Fruit fly (Drosophila melanogaster): ENCODE results near the gene Atg4b.

Atg4b gene

DNA sequence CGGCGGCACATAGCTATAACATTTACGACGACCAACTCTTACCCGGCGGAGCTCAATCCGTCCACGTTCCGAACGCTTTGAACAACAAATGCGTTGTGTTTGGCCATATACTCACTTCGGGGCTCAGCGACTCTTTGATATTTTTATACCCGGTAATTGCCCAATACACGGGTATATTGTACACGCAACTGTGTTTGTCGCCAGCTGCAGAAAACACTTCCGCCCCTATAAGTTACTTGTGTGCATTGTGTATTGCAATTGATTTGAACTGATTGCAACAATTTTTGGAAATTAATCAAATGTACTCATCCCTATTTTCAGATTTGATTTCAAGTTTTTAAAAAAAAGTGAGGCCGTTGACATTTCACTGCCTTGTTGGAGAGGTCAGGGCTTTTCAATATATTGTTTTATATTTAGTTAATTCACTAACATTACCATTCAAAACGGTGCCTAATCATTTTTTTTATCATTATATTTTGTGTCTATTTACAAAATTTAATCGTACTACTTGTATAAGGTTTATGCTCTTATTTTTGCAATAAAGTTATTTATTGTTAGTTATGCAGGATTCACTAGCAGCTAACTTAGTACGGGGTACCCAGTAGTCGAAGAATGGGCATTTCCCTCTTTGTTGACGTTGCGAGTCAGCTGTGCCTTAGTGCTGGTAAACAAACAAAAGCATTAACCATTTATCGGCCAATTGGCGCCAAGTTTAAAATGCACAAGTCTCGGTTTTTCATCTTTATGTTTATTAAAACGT is 13.6 kb downstream of the Atg4b start, which contains the start of gene Nagk (continued):
- TF ChIP-seq CG2875 (GFP tag; optimal IDR thresholded peaks at IDR 0.05): peak; percentile 27
- no peak for TF ChIP-seq CG3995 (GFP tag; optimal IDR thresholded peaks at IDR 0.05)
- TF ChIP-seq sens-2 (GFP tag; IDR thresholded peaks at IDR 0.05): no peak
- no peak for TF ChIP-seq CG13123 (GFP tag; optimal IDR thresholded peaks at IDR 0.05)
- TF ChIP-seq CG9817 (tag; optimal IDR thresholded peaks at IDR 0.05): peak; percentile 47
- peak; percentile 64 for TF ChIP-seq Sox102F (GFP tag; optimal IDR thresholded peaks at IDR 0.05)
- no peak for TF ChIP-seq CG8290 (GFP tag; optimal IDR thresholded peaks at IDR 0.05)
- peak in 1 of 2 experiments; percentile 80 for TF ChIP-seq CG8290 (tag; optimal IDR thresholded peaks at IDR 0.05)
- peak; percentile 5; the same call in 1 of the 3 replicates for TF ChIP-seq Mrtf (GFP tag; IDR thresholded peaks at IDR 0.05)
- TF ChIP-seq CG10462 (GFP tag; optimal IDR thresholded peaks at IDR 0.05): no peak
- peak; percentile 43 for TF ChIP-seq B-H2 (GFP tag; optimal IDR thresholded peaks at IDR 0.05)
- no peak for TF ChIP-seq bowl (GFP tag; IDR thresholded peaks at IDR 0.05)
- TF ChIP-seq CG14860 (GFP tag; IDR thresholded peaks at IDR 0.05; ENCODE audit: partially characterized antibody): no peak
- peak; percentile 45; the same call in 1 of the 2 replicates for TF ChIP-seq CG6689 (GFP tag; IDR thresholded peaks at IDR 0.05)
- peak; percentile 38 for TF ChIP-seq CG10654 (GFP tag; optimal IDR thresholded peaks at IDR 0.05)
- TF ChIP-seq ro (GFP tag; IDR thresholded peaks at IDR 0.05): no peak
- peak; percentile 44 for TF ChIP-seq MBD-R2 (GFP tag; IDR thresholded peaks at IDR 0.05)
- TF ChIP-seq B-H1 (GFP tag; IDR thresholded peaks at IDR 0.05): 0 out of 3 replicates have a peak, but pooled peaks have one; percentile 19
- peak; percentile 34 for TF ChIP-seq dmrt11E (tag; optimal IDR thresholded peaks at IDR 0.05)
- no peak for TF ChIP-seq gce (GFP tag; IDR thresholded peaks at IDR 0.05)
- peak; percentile 13 to 68 for TF ChIP-seq Hr51 (GFP tag; optimal IDR thresholded peaks at IDR 0.05)
- TF ChIP-seq Bteb2 (GFP tag; optimal IDR thresholded peaks at IDR 0.05): peak; percentile 50
- peak; percentile 1 for TF ChIP-seq CG30431 (GFP tag; optimal IDR thresholded peaks at IDR 0.05)
- no peak for TF ChIP-seq CG12236 (GFP tag; optimal IDR thresholded peaks at IDR 0.05)
- TF ChIP-seq CG4360 (GFP tag; IDR thresholded peaks at IDR 0.05): no peak
- TF ChIP-seq Ada2b (GFP tag; IDR thresholded peaks at IDR 0.05): 0 out of 2 replicates have a peak, but pooled peaks have one; percentile 9
- TF ChIP-seq tll (GFP tag; optimal IDR thresholded peaks at IDR 0.05): peak in 1 of 2 experiments; percentile 2
- no peak for TF ChIP-seq Oaz (GFP tag; IDR thresholded peaks at IDR 0.05)
- TF ChIP-seq chm (GFP tag; IDR thresholded peaks at IDR 0.05): peak; percentile 19; the same call in 1 of the 2 replicates
- no peak for TF ChIP-seq sim (GFP tag; IDR thresholded peaks at IDR 0.05)
- TF ChIP-seq CG16813 (GFP tag; IDR thresholded peaks at IDR 0.05; ENCODE audit: partially characterized antibody): no peak
- TF ChIP-seq CG4328 (GFP tag; optimal IDR thresholded peaks at IDR 0.05): peak; percentile 59
- TF ChIP-seq CG5953 (GFP tag; IDR thresholded peaks at IDR 0.05): 0 out of 2 replicates have a peak, but pooled peaks have one; percentile 40
- TF ChIP-seq CG7963 (GFP tag; IDR thresholded peaks at IDR 0.05; ENCODE audit: partially characterized antibody): no peak
- peak; percentile 60; the same call in 1 of the 2 replicates for TF ChIP-seq Awh (GFP tag; IDR thresholded peaks at IDR 0.05)
- peak in 1 of 2 experiments; percentile 48 for TF ChIP-seq Hr78 (GFP tag; optimal IDR thresholded peaks at IDR 0.05)
- TF ChIP-seq Kr (GFP tag; optimal IDR thresholded peaks at IDR 0.05): no peak
- peak; percentile 34 for TF ChIP-seq tx (GFP tag; optimal IDR thresholded peaks at IDR 0.05)
- peak; percentile 71 for TF ChIP-seq CG4424 (GFP tag; optimal IDR thresholded peaks at IDR 0.05)
- peak; percentile 49; the same call in 1 of the 3 replicates for TF ChIP-seq Dbx (GFP tag; IDR thresholded peaks at IDR 0.05)
- peak; percentile 57 for TF ChIP-seq gcm2 (GFP tag; optimal IDR thresholded peaks at IDR 0.05)
- TF ChIP-seq CG14710 (tag; optimal IDR thresholded peaks at IDR 0.05): peak; percentile 60
- TF ChIP-seq Antp (GFP tag; optimal IDR thresholded peaks at IDR 0.05): peak; percentile 20
- peak; percentile 6 for TF ChIP-seq Atf3 (GFP tag; optimal IDR thresholded peaks at IDR 0.05)
- TF ChIP-seq cg (GFP tag; optimal IDR thresholded peaks at IDR 0.05): no peak
- TF ChIP-seq dm (GFP tag; optimal IDR thresholded peaks at IDR 0.05): peak; percentile 38
- TF ChIP-seq CG34376 (GFP tag; optimal IDR thresholded peaks at IDR 0.05): peak; percentile 50
- no peak for TF ChIP-seq repo (GFP tag; optimal IDR thresholded peaks at IDR 0.05)
- no peak for TF ChIP-seq CG12219 (GFP tag; optimal IDR thresholded peaks at IDR 0.05)
